Worm (Caenorhabditis elegans) whole organism, late embryonic: ENCODE data around the gene ZK185.5.

ENCODE experiments used
- C08G9.2 ChIP-seq: sonication (generic microtip); optimal IDR thresholded peaks from 2 replicates; lab custom pipeline; 2016; ENCODE audit warnings: mild to moderate bottlenecking, missing genetic modification characterization, moderate library complexity, missing compliant biosample characterization
- C38D4.7 ChIP-seq: fragments of 200-800 bp; sonication (Bioruptor generic); optimal IDR thresholded peaks from 2 replicates; lab custom pipeline; 2018; ENCODE audit warnings: mild to moderate bottlenecking, missing genetic modification characterization, moderate library complexity, missing compliant biosample characterization
- T23F11.4 ChIP-seq: fragments of 200-800 bp; sonication (Bioruptor generic); optimal IDR thresholded peaks from 2 replicates; lab custom pipeline; 2018; ENCODE audit warnings: mild to moderate bottlenecking, missing genetic modification characterization, missing compliant biosample characterization
- Y22D7AL.16 ChIP-seq: sonication (generic microtip); optimal IDR thresholded peaks from 2 replicates; lab custom pipeline; 2016; ENCODE audit warnings: missing genetic modification characterization, missing compliant biosample characterization
- ahr-1 ChIP-seq: sonication (generic microtip); optimal IDR thresholded peaks from 2 replicates; lab custom pipeline; 2016; ENCODE audit warnings: missing genetic modification characterization, missing compliant biosample characterization
- ceh-14 ChIP-seq: sonication (generic microtip); optimal IDR thresholded peaks from 2 replicates; lab custom pipeline; 2016; ENCODE audit warnings: missing genotype, missing genetic modification characterization, missing compliant biosample characterization
- ceh-2 ChIP-seq: sonication (generic microtip); optimal IDR thresholded peaks from 2 replicates; lab custom pipeline; 2016; ENCODE audit warnings: missing genotype, missing genetic modification characterization, missing compliant biosample characterization
- ceh-22 ChIP-seq: sonication (generic microtip); optimal IDR thresholded peaks from 2 replicates; lab custom pipeline; 2017; ENCODE audit warnings: missing biosample characterization, missing genetic modification characterization
- ceh-24 ChIP-seq: sonication (generic microtip); optimal IDR thresholded peaks from 2 replicates; lab custom pipeline; 2016; ENCODE audit warnings: mild to moderate bottlenecking, missing genetic modification characterization, missing compliant biosample characterization
- ceh-31 ChIP-seq: sonication (generic microtip); optimal IDR thresholded peaks from 2 replicates; lab custom pipeline; 2016; ENCODE audit warnings: missing genetic modification characterization, missing compliant biosample characterization
- ceh-45 ChIP-seq: fragments of 200-800 bp; sonication (Bioruptor generic); IDR thresholded peaks from 2 replicates; pipeline ENCODE4 v1.3.6; 2022; ENCODE audit warnings: missing genetic modification reagents, missing genetic modification characterization, missing compliant biosample characterization
- ceh-6 ChIP-seq: fragments of 200-800 bp; sonication (Bioruptor generic); optimal IDR thresholded peaks from 2 replicates; lab custom pipeline; 2018; ENCODE audit warnings: mild to moderate bottlenecking, missing genetic modification characterization, missing compliant biosample characterization
- ceh-9 ChIP-seq: sonication (generic microtip); optimal IDR thresholded peaks from 2 replicates; lab custom pipeline; 2016; ENCODE audit warnings: mild to moderate bottlenecking, missing genetic modification characterization, inconsistent platforms, missing compliant biosample characterization
- che-1 ChIP-seq: sonication (generic microtip); optimal IDR thresholded peaks from 2 replicates; lab custom pipeline; 2016; ENCODE audit warnings: mild to moderate bottlenecking, missing genetic modification characterization, missing compliant biosample characterization
- dmd-4 ChIP-seq: sonication (generic microtip); optimal IDR thresholded peaks from 2 replicates; lab custom pipeline; 2016; ENCODE audit warnings: borderline replicate concordance, missing genetic modification characterization, missing compliant biosample characterization
- dve-1 ChIP-seq: sonication (generic microtip); optimal IDR thresholded peaks from 2 replicates; lab custom pipeline; 2017; ENCODE audit warnings: antibody characterized with exemption, mild to moderate bottlenecking, missing genetic modification characterization, missing compliant biosample characterization
- elt-4 ChIP-seq: sonication (generic microtip); optimal IDR thresholded peaks from 2 replicates; lab custom pipeline; 2016; ENCODE audit warnings: missing genetic modification characterization, missing compliant biosample characterization
- eyg-1 ChIP-seq: sonication (generic microtip); optimal IDR thresholded peaks from 2 replicates; lab custom pipeline; 2016; ENCODE audit warnings: missing genotype, missing genetic modification characterization, missing compliant biosample characterization
- fkh-6 ChIP-seq: sonication (generic microtip); optimal IDR thresholded peaks from 2 replicates; lab custom pipeline; 2016; ENCODE audit warnings: missing genetic modification characterization, missing compliant biosample characterization
- gmeb-2 ChIP-seq: sonication (generic microtip); optimal IDR thresholded peaks from 2 replicates; lab custom pipeline; 2016; ENCODE audit warnings: missing genetic modification characterization, inconsistent platforms, missing compliant biosample characterization
- hlh-30 ChIP-seq: sonication (generic microtip); optimal IDR thresholded peaks from 2 replicates; lab custom pipeline; 2017; ENCODE audit warnings: antibody characterized with exemption, missing genetic modification characterization, missing compliant biosample characterization; ENCODE audit not compliant: insufficient read depth
- hlh-6 ChIP-seq: sonication (generic microtip); optimal IDR thresholded peaks from 2 replicates; lab custom pipeline; 2016; ENCODE audit warnings: missing genotype, missing genetic modification characterization, missing compliant biosample characterization
- hlh-8 ChIP-seq: sonication (generic microtip); optimal IDR thresholded peaks from 2 replicates; lab custom pipeline; 2016; ENCODE audit warnings: missing genotype, missing genetic modification characterization, missing compliant biosample characterization
- lin-11 ChIP-seq: fragments of 200-800 bp; sonication (Bioruptor generic); optimal IDR thresholded peaks from 2 replicates; lab custom pipeline; 2018; ENCODE audit warnings: mild to moderate bottlenecking, missing genetic modification characterization, missing compliant biosample characterization
- mec-3 ChIP-seq: sonication (generic microtip); optimal IDR thresholded peaks from 2 replicates; lab custom pipeline; 2016; ENCODE audit warnings: borderline replicate concordance, missing genetic modification characterization, missing compliant biosample characterization
- nfya-1 ChIP-seq: sonication (generic microtip); optimal IDR thresholded peaks from 2 replicates; lab custom pipeline; 2017; ENCODE audit warnings: missing genetic modification characterization, mild to moderate bottlenecking, missing compliant biosample characterization, antibody characterized with exemption, moderate library complexity
- nhr-232 ChIP-seq: sonication (generic microtip); optimal IDR thresholded peaks from 2 replicates; lab custom pipeline; 2016; ENCODE audit warnings: missing genetic modification characterization, missing compliant biosample characterization
- pag-3 ChIP-seq: sonication (generic microtip); optimal IDR thresholded peaks from 2 replicates; lab custom pipeline; 2016; ENCODE audit warnings: missing compliant biosample characterization, missing genetic modification characterization, borderline replicate concordance
- pax-1 ChIP-seq: fragments of 150-350 bp; optimal IDR thresholded peaks from 2 replicates; lab custom pipeline; 2014; ENCODE audit warnings: missing biosample characterization, missing genetic modification characterization
- pha-2 ChIP-seq: sonication (generic microtip); optimal IDR thresholded peaks from 2 replicates; lab custom pipeline; 2017; ENCODE audit warnings: mild to moderate bottlenecking, missing genetic modification characterization, missing compliant biosample characterization
- pha-4 ChIP-seq: fragments of 150-350 bp; optimal IDR thresholded peaks from 2 replicates; lab custom pipeline; 2018; ENCODE audit warnings: missing biosample characterization, missing genetic modification reagents, missing genetic modification characterization
- pros-1 ChIP-seq: fragments of 150-350 bp; optimal IDR thresholded peaks from 2 replicates; lab custom pipeline; 2014; ENCODE audit warnings: missing biosample characterization, missing genetic modification reagents, missing genetic modification characterization
- ref-2 ChIP-seq: sonication (generic microtip); optimal IDR thresholded peaks from 2 replicates; lab custom pipeline; 2016; ENCODE audit warnings: missing genetic modification characterization, missing compliant biosample characterization
- rnt-1 ChIP-seq: sonication (generic microtip); optimal IDR thresholded peaks from 2 replicates; lab custom pipeline; 2016; ENCODE audit warnings: missing genetic modification characterization, missing compliant biosample characterization
- sox-2 ChIP-seq: fragments of 200-800 bp; sonication (Bioruptor generic); IDR thresholded peaks from 2 replicates; pipeline ENCODE4 v1.3.6; 2022; ENCODE audit warnings: missing genetic modification reagents, missing genetic modification characterization, missing compliant biosample characterization
- sox-4 ChIP-seq: sonication (generic microtip); optimal IDR thresholded peaks from 2 replicates; lab custom pipeline; 2017; ENCODE audit warnings: mild to moderate bottlenecking, missing genetic modification characterization, inconsistent platforms, missing compliant biosample characterization
- tbx-2 ChIP-seq: sonication (generic microtip); optimal IDR thresholded peaks from 2 replicates; lab custom pipeline; 2016; ENCODE audit warnings: missing genetic modification characterization, missing compliant biosample characterization
- tbx-7 ChIP-seq: sonication (generic microtip); optimal IDR thresholded peaks from 2 replicates; lab custom pipeline; 2016; ENCODE audit warnings: missing genotype, missing genetic modification characterization, missing compliant biosample characterization
- unc-86 ChIP-seq: sonication (generic microtip); optimal IDR thresholded peaks from 2 replicates; lab custom pipeline; 2016; ENCODE audit warnings: missing genetic modification characterization, missing compliant biosample characterization

ZK185.5 gene

DNA sequence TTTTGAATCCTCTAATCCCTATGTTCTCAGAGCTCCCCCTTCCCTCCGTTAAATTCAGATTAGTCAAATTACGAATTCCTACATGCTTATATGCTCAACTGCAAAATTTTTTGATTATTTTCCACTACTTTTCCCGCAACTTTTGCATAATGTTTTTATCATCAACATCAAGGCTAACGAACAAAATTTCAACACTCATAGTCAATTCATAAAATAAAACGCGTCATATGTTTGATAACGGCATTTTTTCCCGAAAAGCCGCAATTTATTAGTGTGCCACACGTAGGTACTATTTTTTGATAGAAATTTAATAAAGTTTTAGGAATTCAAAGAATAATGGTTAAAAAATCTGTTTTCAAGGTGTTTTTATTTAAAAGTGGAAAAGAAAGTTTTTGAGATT lies 13.4 kb upstream of the ZK185.5 start:
- TF ChIP-seq pag-3, result no peak
- no peak for TF ChIP-seq C08G9.2 (tag; lab: Kevin White, UChicago)
- no peak for TF ChIP-seq ceh-45 (GFP tag; lab: Robert Waterston, UW)
- TF ChIP-seq sox-4 (tag; lab: Kevin White, UChicago), result no peak
- TF ChIP-seq hlh-30 (tag; lab: Kevin White, UChicago), result no peak
- no peak for TF ChIP-seq ahr-1 (tag; lab: Kevin White, UChicago)
- no peak for TF ChIP-seq sox-2 (GFP tag; lab: Robert Waterston, UW)
- no peak for TF ChIP-seq ceh-14 (tag; lab: Kevin White, UChicago)
- TF ChIP-seq ceh-2, result no peak
- TF ChIP-seq che-1, result no peak
- TF ChIP-seq gmeb-2, result no peak
- no peak for TF ChIP-seq fkh-6 (tag; lab: Kevin White, UChicago)
- TF ChIP-seq hlh-6 (tag; lab: Kevin White, UChicago), result no peak
- no peak for TF ChIP-seq pha-2
- no peak for TF ChIP-seq ref-2

DNA sequence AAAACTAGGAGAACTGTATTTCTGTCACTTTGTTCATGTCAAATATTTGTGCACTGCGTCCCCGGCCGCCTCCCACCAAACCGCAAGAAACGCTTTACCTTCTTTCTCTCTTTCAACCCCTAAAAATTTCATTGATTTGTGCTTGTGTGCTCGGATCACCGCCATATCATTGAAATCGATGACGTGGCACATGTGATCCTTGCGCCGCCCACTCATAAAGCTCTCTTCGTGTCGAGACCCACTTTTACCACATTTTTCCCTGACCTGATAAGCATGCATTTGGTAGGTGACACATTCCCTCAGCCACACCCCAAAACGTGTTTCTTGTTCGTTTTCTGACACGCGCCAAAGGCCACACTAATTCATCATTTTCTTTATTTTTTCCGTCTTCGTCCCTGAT lies 12.0 kb upstream of the ZK185.5 start:
- TF ChIP-seq tbx-2 (no peak), T23F11.4 (GFP tag; lab: Kevin White, UChicago) (no peak), ceh-22 (no peak), lin-11 (tag; lab: Kevin White, UChicago) (no peak), ceh-2 (no peak), Y22D7AL.16 (no peak)

DNA sequence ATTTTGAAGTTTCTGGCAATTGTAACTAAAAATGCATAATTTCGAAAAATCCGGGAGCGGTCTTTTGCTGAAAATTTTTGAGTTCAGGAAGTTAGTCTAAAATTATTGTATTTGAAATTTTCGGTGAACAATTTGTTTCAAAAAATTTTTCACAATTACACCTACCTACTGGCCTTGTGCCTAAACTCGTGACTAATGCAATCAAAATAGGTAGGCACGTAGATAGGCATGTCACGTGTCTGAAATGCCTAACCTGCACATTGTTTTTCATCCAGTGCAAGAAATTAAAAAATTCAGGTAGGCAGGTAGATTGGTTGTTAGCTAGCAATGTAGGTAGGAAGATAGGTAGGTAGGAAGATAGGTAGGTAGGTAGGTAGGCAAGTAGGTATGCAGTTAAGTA lies 11.4 kb upstream of the ZK185.5 start:
- no peak for TF ChIP-seq tbx-2
- TF ChIP-seq ceh-6 (GFP tag; lab: Kevin White, UChicago), result no peak
- no peak for TF ChIP-seq pax-1 (tag; lab: Kevin White, UChicago)
- no peak for TF ChIP-seq nhr-232 (tag; lab: Kevin White, UChicago)
- no peak for TF ChIP-seq pros-1 (tag; lab: Kevin White, UChicago)
- TF ChIP-seq eyg-1 (tag; lab: Kevin White, UChicago), result no peak
- TF ChIP-seq ceh-2, result no peak
- TF ChIP-seq che-1, result no peak
- no peak for TF ChIP-seq C38D4.7
- TF ChIP-seq rnt-1 (tag; lab: Kevin White, UChicago), result no peak
- no peak for TF ChIP-seq tbx-7
- TF ChIP-seq nfya-1, result no peak
- no peak for TF ChIP-seq ceh-14 (tag; lab: Kevin White, UChicago)
- TF ChIP-seq elt-4 (tag; lab: Kevin White, UChicago), result no peak
- no peak for TF ChIP-seq sox-4 (tag; lab: Kevin White, UChicago)
- no peak for TF ChIP-seq dmd-4 (tag; lab: Kevin White, UChicago)

DNA sequence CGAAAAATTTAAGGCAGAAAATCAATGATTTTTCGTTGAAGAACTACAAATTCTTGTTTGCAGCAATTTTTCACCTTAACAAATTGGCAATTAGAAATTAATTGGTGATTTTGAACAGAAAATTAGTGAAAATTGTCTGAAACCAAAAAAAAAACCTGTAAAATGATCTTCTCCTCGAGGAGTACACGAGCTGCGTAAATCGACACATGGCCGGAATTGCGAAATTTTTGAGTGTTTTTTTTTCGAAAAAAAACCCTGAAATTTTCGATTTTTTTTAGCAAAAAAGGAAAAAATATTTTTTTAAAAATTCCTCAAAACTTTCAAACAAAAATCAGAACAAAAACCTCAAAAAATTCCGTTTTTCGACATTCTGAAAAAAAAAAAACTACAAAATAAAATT lies 5.8 kb upstream of the ZK185.5 start:
- no peak for TF ChIP-seq hlh-8
- no peak for TF ChIP-seq dve-1 (tag; lab: Kevin White, UChicago)
- no peak for TF ChIP-seq ref-2
- TF ChIP-seq ceh-22, result no peak
- no peak for TF ChIP-seq ceh-24 (tag; lab: Kevin White, UChicago)
- TF ChIP-seq sox-2 (GFP tag; lab: Robert Waterston, UW), result no peak
- no peak for TF ChIP-seq pha-4 (tag; lab: Kevin White, UChicago)
- no peak for TF ChIP-seq unc-86
- no peak for TF ChIP-seq mec-3 (tag; lab: Kevin White, UChicago)
- TF ChIP-seq Y22D7AL.16, result no peak
- no peak for TF ChIP-seq ceh-9 (tag; lab: Kevin White, UChicago)
- no peak for TF ChIP-seq ceh-31 (tag; lab: Kevin White, UChicago)
